Fruit fly (Drosophila melanogaster) whole organism, embryonic: ENCODE measurements around the gene CG3119.
A peak's percentile ranks its signal among the peaks of the same experiment; 100 is the strongest.

Experiments
- Atf-2 ChIP-seq: fragments of 200-800 bp; sonication (Bioruptor generic); optimal IDR thresholded peaks from 2 replicates; lab custom pipeline; 2016; ENCODE audit warnings: missing biosample characterization, missing genetic modification characterization
- Bdp1 ChIP-seq: fragments of 200-800 bp; sonication (Bioruptor generic); optimal IDR thresholded peaks from 3 replicates; lab custom pipeline; 2016; ENCODE audit warnings: missing biosample characterization, missing genetic modification characterization
- CG10654 ChIP-seq: fragments of 200-800 bp; sonication (Bioruptor generic); optimal IDR thresholded peaks from 2 replicates; lab custom pipeline; 2016; ENCODE audit warnings: missing biosample characterization, missing genetic modification characterization
- CG11456 ChIP-seq: fragments of 200-800 bp; sonication (Bioruptor generic); IDR thresholded peaks from 3 replicates; pipeline ENCODE4 v1.3.6; 2022; ENCODE audit warnings: missing biosample characterization, missing genetic modification characterization
- CG12942 ChIP-seq: fragments of 200-800 bp; sonication (Bioruptor generic); optimal IDR thresholded peaks from 3 replicates; lab custom pipeline; 2016; ENCODE audit warnings: missing biosample characterization, missing genetic modification characterization
- CG13296 ChIP-seq: fragments of 200-800 bp; sonication (Bioruptor generic); optimal IDR thresholded peaks from 3 replicates; lab custom pipeline; 2018; ENCODE audit warnings: missing biosample characterization, mild to moderate bottlenecking, missing genetic modification characterization
- CG14667 ChIP-seq: fragments of 200-800 bp; sonication (Bioruptor generic); IDR thresholded peaks from 2 replicates; pipeline ENCODE4 v1.3.6; 2022; ENCODE audit warnings: missing biosample characterization, missing genetic modification characterization
- CG15479 ChIP-seq: fragments of 200-800 bp; sonication (Bioruptor generic); optimal IDR thresholded peaks from 3 replicates; lab custom pipeline; 2019; ENCODE audit warnings: missing biosample characterization, mild to moderate bottlenecking, missing genetic modification characterization, moderate library complexity
- CG1603 ChIP-seq: fragments of 200-800 bp; sonication (Bioruptor generic); optimal IDR thresholded peaks from 2 replicates; lab custom pipeline; 2019; ENCODE audit warnings: missing biosample characterization, mild to moderate bottlenecking, missing genetic modification characterization, moderate library complexity
- CG17361 ChIP-seq: fragments of 200-800 bp; sonication (Bioruptor generic); IDR thresholded peaks from 3 replicates; pipeline ENCODE4 v1.3.6; 2022; ENCODE audit warnings: missing biosample characterization, missing genetic modification characterization
- CG17385 ChIP-seq: fragments of 200-800 bp; sonication (Bioruptor generic); optimal IDR thresholded peaks from 3 replicates; lab custom pipeline; 2018; ENCODE audit warnings: missing biosample characterization, mild to moderate bottlenecking, missing genetic modification characterization
- CG17568 ChIP-seq: fragments of 200-800 bp; sonication (Bioruptor generic); optimal IDR thresholded peaks from 2 replicates; lab custom pipeline; 2018; ENCODE audit warnings: missing biosample characterization, mild to moderate bottlenecking, missing genetic modification characterization, moderate library complexity
- CG17912 ChIP-seq: fragments of 200-800 bp; sonication (Bioruptor generic); optimal IDR thresholded peaks from 2 replicates; lab custom pipeline; 2018; ENCODE audit warnings: missing biosample characterization, mild to moderate bottlenecking, missing genetic modification characterization
- CG18764 ChIP-seq: fragments of 200-800 bp; sonication (Bioruptor generic); optimal IDR thresholded peaks from 3 replicates; lab custom pipeline; 2016; ENCODE audit warnings: missing biosample characterization, missing genetic modification characterization
- CG32767 ChIP-seq: fragments of 200-800 bp; sonication (Bioruptor generic); IDR thresholded peaks from 2 replicates; pipeline ENCODE4 v1.3.6; 2022; ENCODE audit warnings: missing biosample characterization, missing genetic modification characterization
- CG34422 ChIP-seq: fragments of 200-800 bp; sonication (Bioruptor generic); IDR thresholded peaks from 3 replicates; pipeline ENCODE4 v1.3.6; 2022; ENCODE audit warnings: missing biosample characterization, missing genetic modification characterization
- CG3726 ChIP-seq: fragments of 200-800 bp; sonication (Bioruptor generic); IDR thresholded peaks from 3 replicates; pipeline ENCODE4, ENCODE4 v1.3.6; 2022; ENCODE audit warnings: missing biosample characterization, missing genetic modification characterization
- CG4328 ChIP-seq: fragments of 200-800 bp; sonication (Bioruptor generic); optimal IDR thresholded peaks from 3 replicates; lab custom pipeline; 2017; ENCODE audit warnings: missing biosample characterization, missing genetic modification reagents, missing genetic modification characterization
- CG4360 ChIP-seq: fragments of 200-800 bp; sonication (Bioruptor generic); IDR thresholded peaks from 2 replicates; pipeline ENCODE4 v1.3.6; 2022; ENCODE audit warnings: missing biosample characterization, missing genetic modification characterization
- CG43689 ChIP-seq: fragments of 200-800 bp; sonication (Bioruptor generic); IDR thresholded peaks from 2 replicates; pipeline ENCODE4 v1.3.6; 2022; ENCODE audit warnings: missing biosample characterization, missing genetic modification characterization
- CG4820 ChIP-seq: fragments of 200-800 bp; sonication (Bioruptor generic); optimal IDR thresholded peaks from 3 replicates; lab custom pipeline; 2016; ENCODE audit warnings: missing biosample characterization, missing genetic modification characterization
- CG5953 ChIP-seq: fragments of 200-800 bp; sonication (Bioruptor generic); IDR thresholded peaks from 2 replicates; pipeline ENCODE4 v1.3.6; 2022; ENCODE audit warnings: missing biosample characterization, missing genetic modification characterization
- CG8290 ChIP-seq, 3 experiments: fragments of 200-800 bp; sonication (Bioruptor generic); optimal IDR thresholded peaks; 2 replicates each; lab custom pipeline; 2016 to 2019; ENCODE audit warnings: missing biosample characterization in 3 of 3, missing genetic modification characterization in 3 of 3, mild to moderate bottlenecking in 2 of 3, moderate library complexity in 1 of 3
- CG8944 ChIP-seq: fragments of 200-800 bp; sonication (Bioruptor generic); optimal IDR thresholded peaks from 3 replicates; lab custom pipeline; 2016; ENCODE audit warnings: missing biosample characterization, missing genetic modification characterization
- Chrac-16 ChIP-seq: fragments of 200-800 bp; sonication (Bioruptor generic); optimal IDR thresholded peaks from 3 replicates; lab custom pipeline; 2016; ENCODE audit warnings: missing biosample characterization, missing genetic modification characterization
- CoRest ChIP-seq: fragments of 200-800 bp; sonication (Bioruptor generic); optimal IDR thresholded peaks from 3 replicates; lab custom pipeline; 2018; ENCODE audit warnings: missing biosample characterization, mild to moderate bottlenecking, missing genetic modification characterization, moderate library complexity
- HLH3B ChIP-seq: fragments of 200-800 bp; sonication (Bioruptor generic); IDR thresholded peaks from 2 replicates; pipeline ENCODE4 v1.3.6; 2022; ENCODE audit warnings: missing biosample characterization, missing genetic modification characterization
- Hmr ChIP-seq: fragments of 200-800 bp; sonication (Bioruptor generic); optimal IDR thresholded peaks from 3 replicates; lab custom pipeline; 2017; ENCODE audit warnings: mild to moderate bottlenecking, missing biosample characterization, missing genetic modification reagents, missing genetic modification characterization
- Max ChIP-seq: fragments of 200-800 bp; sonication (Bioruptor generic); optimal IDR thresholded peaks from 2 replicates; lab custom pipeline; 2016; ENCODE audit warnings: missing biosample characterization, mild to moderate bottlenecking, missing genetic modification characterization
- Med ChIP-seq: fragments of 200-800 bp; sonication (Bioruptor generic); peaks from one replicate; lab custom pipeline; 2016; ENCODE audit warnings: missing biosample characterization, missing genetic modification characterization, mild to moderate bottlenecking, inconsistent platforms, moderate library complexity
- Opbp ChIP-seq: fragments of 200-800 bp; sonication (Bioruptor generic); IDR thresholded peaks from 3 replicates; pipeline ENCODE4 v1.3.6; 2022; ENCODE audit warnings: missing biosample characterization, missing genetic modification characterization; ENCODE audit not compliant: partially characterized antibody
- Pdp1 ChIP-seq, 2 experiments: fragments of 200-800 bp; sonication (Bioruptor generic); optimal IDR thresholded peaks; 3 replicates each; lab custom pipeline; 2016; ENCODE audit warnings: missing biosample characterization in 2 of 2, missing genetic modification characterization in 2 of 2, mild to moderate bottlenecking in 1 of 2, moderate library complexity in 1 of 2
- Sry-δ ChIP-seq: fragments of 200-800 bp; sonication (Bioruptor generic); optimal IDR thresholded peaks from 2 replicates; lab custom pipeline; 2016; ENCODE audit warnings: missing biosample characterization, missing genetic modification characterization
- Usf ChIP-seq: fragments of 200-800 bp; sonication (Bioruptor generic); optimal IDR thresholded peaks from 2 replicates; lab custom pipeline; 2017; ENCODE audit warnings: missing genotype, missing biosample characterization, missing genetic modification characterization
- chinmo ChIP-seq: fragments of 200-800 bp; sonication (Bioruptor generic); IDR thresholded peaks from 4 replicates; pipeline ENCODE4 v1.3.6; 2022; ENCODE audit warnings: missing biosample characterization, missing genetic modification characterization; ENCODE audit not compliant: partially characterized antibody
- crc ChIP-seq: fragments of 200-800 bp; sonication (Bioruptor generic); optimal IDR thresholded peaks from 2 replicates; lab custom pipeline; 2016; ENCODE audit warnings: missing biosample characterization, missing genetic modification characterization
- dimm ChIP-seq: fragments of 200-800 bp; sonication (Bioruptor generic); IDR thresholded peaks from 2 replicates; pipeline ENCODE4 v1.3.6; 2022; ENCODE audit warnings: missing biosample characterization, missing genetic modification characterization
- dmrt11E ChIP-seq: fragments of 200-800 bp; sonication (Bioruptor generic); optimal IDR thresholded peaks from 3 replicates; lab custom pipeline; 2018; ENCODE audit warnings: missing biosample characterization, mild to moderate bottlenecking, missing genetic modification characterization, moderate library complexity
- dmrt99B ChIP-seq: fragments of 200-800 bp; sonication (Bioruptor generic); optimal IDR thresholded peaks from 2 replicates; lab custom pipeline; 2018; ENCODE audit warnings: missing biosample characterization, mild to moderate bottlenecking, missing genetic modification characterization, moderate library complexity
- dysf ChIP-seq: fragments of 200-800 bp; sonication (Bioruptor generic); IDR thresholded peaks from 3 replicates; pipeline ENCODE4 v1.3.6; 2022; ENCODE audit warnings: missing biosample characterization, missing genetic modification characterization
- grau ChIP-seq: fragments of 200-800 bp; optimal IDR thresholded peaks from 3 replicates; lab custom pipeline; 2019; ENCODE audit warnings: missing biosample characterization, mild to moderate bottlenecking, missing genetic modification characterization, moderate library complexity
- kni ChIP-seq: fragments of 200-800 bp; sonication (Bioruptor generic); optimal IDR thresholded peaks from 3 replicates; lab custom pipeline; 2017; ENCODE audit warnings: mild to moderate bottlenecking, missing biosample characterization, missing genetic modification reagents, missing genetic modification characterization
- onecut ChIP-seq: fragments of 200-800 bp; sonication (Bioruptor generic); IDR thresholded peaks from 2 replicates; pipeline ENCODE4 v1.3.6; 2022; ENCODE audit warnings: missing biosample characterization, missing genetic modification characterization
- pfk ChIP-seq: fragments of 200-800 bp; sonication (Bioruptor generic); optimal IDR thresholded peaks from 2 replicates; lab custom pipeline; 2018; ENCODE audit warnings: missing biosample characterization, mild to moderate bottlenecking, missing genetic modification characterization, moderate library complexity
- pnt ChIP-seq: fragments of 200-800 bp; sonication (Bioruptor generic); optimal IDR thresholded peaks from 3 replicates; lab custom pipeline; 2016; ENCODE audit warnings: missing biosample characterization, missing genetic modification characterization
- sisA ChIP-seq: fragments of 200-800 bp; sonication (Bioruptor generic); IDR thresholded peaks from 2 replicates; pipeline ENCODE4 v1.3.6; 2022; ENCODE audit warnings: missing biosample characterization, missing genetic modification characterization
- sob ChIP-seq: fragments of 200-800 bp; sonication (Bioruptor generic); IDR thresholded peaks from 2 replicates; pipeline ENCODE4 v1.3.6; 2022; ENCODE audit warnings: missing biosample characterization, missing genetic modification characterization
- tna ChIP-seq: fragments of 200-800 bp; sonication (Bioruptor generic); IDR thresholded peaks from 2 replicates; pipeline ENCODE4 v1.3.6; 2022; ENCODE audit warnings: missing biosample characterization, missing genetic modification characterization; ENCODE audit not compliant: partially characterized antibody
- trem ChIP-seq: fragments of 200-800 bp; optimal IDR thresholded peaks from 3 replicates; lab custom pipeline; 2019; ENCODE audit warnings: missing biosample characterization, mild to moderate bottlenecking, missing genetic modification characterization, moderate library complexity
- zen ChIP-seq: fragments of 200-800 bp; sonication (Bioruptor generic); optimal IDR thresholded peaks from 3 replicates; lab custom pipeline; 2018; ENCODE audit warnings: missing biosample characterization, mild to moderate bottlenecking, missing genetic modification characterization, moderate library complexity

Gene CG3119

DNA sequence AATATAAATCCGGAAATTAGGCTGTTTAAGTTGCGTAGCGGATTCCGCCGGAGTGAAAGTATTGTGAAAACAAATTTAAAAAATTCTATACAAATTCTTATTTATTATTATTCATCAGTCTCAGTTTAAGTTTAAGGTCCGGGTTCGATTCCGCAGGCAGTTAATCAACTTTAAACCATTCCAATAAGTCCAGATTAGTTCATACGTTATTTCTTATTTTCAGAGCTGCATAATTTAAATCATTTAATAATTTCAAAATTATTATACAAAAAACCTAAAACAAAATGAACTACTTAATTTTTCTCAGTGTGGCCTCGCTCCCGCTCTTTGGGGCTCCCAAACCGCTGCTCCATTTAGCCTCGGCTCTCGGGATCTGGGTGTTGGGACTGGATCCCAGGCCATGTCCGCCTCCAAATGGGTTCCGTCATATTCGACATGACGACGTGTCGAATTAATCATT lies 7.3 kb downstream of the CG3119 start (continued):
- TF ChIP-seq CG4328 (GFP tag; lab: Kevin White, UChicago) (peak; percentile 87), CG12942 (GFP tag; lab: Kevin White, UChicago) (peak; percentile 61), dmrt11E (tag; lab: Kevin White, UChicago) (peak; percentile 94), Sry-δ (peak; percentile 8), CG15479 (GFP tag; lab: Kevin White, UChicago) (no peak), trem (peak; percentile 85), crc (no peak), CG4820 (GFP tag; lab: Kevin White, UChicago) (peak; percentile 89), CG32767 (peak; percentile 76; the same call in 1 of the 2 replicates), CG17568 (GFP tag; lab: Kevin White, UChicago) (peak; percentile 83), dmrt99B (tag; lab: Kevin White, UChicago) (peak; percentile 93), CG13296 (GFP tag; lab: Kevin White, UChicago) (peak; percentile 88), tna (GFP tag; lab: Robert Waterston, UW) (no peak), Bdp1 (GFP tag; lab: Kevin White, UChicago) (peak; percentile 38), Chrac-16 (GFP tag; lab: Kevin White, UChicago) (peak; percentile 77), Pdp1 (GFP tag; optimal IDR thresholded peaks at IDR 0.05; lab: Kevin White, UChicago) (peak; percentile 65 to 74), CoRest (peak; percentile 96), CG17385 (peak; percentile 88), CG14667 (GFP tag; lab: Robert Waterston, UW) (peak; percentile 57; the same call in 1 of the 2 replicates), dysf (GFP tag; lab: Robert Waterston, UW) (peak; percentile 85), Opbp (GFP tag; lab: Robert Waterston, UW) (no peak), CG11456 (GFP tag; lab: Robert Waterston, UW) (peak; percentile 30; the same call in 1 of the 3 replicates), Med (GFP tag; lab: Kevin White, UChicago) (peak; percentile 67), Hmr (peak; percentile 87), sisA (GFP tag; lab: Robert Waterston, UW) (peak; percentile 68), CG43689 (no peak), zen (tag; lab: Kevin White, UChicago) (peak; percentile 65), chinmo (GFP tag; lab: Robert Waterston, UW) (no peak), CG17361 (GFP tag; lab: Robert Waterston, UW) (peak; percentile 98), CG10654 (GFP tag; lab: Kevin White, UChicago) (peak; percentile 78), sob (GFP tag; lab: Robert Waterston, UW) (peak; percentile 75; the same call in 1 of the 2 replicates), kni (GFP tag; lab: Kevin White, UChicago) (peak; percentile 82), dimm (no peak), Max (peak; percentile 86), onecut (peak; percentile 73), HLH3B (GFP tag; lab: Robert Waterston, UW) (peak; percentile 74), pfk (GFP tag; lab: Kevin White, UChicago) (no peak), CG1603 (tag; lab: Kevin White, UChicago) (peak; percentile 23), CG8944 (GFP tag; lab: Kevin White, UChicago) (no peak), grau (tag; lab: Kevin White, UChicago) (peak; percentile 91), CG34422 (GFP tag; lab: Robert Waterston, UW) (peak; percentile 69; the same call in 2 of the 3 replicates), Atf-2 (GFP tag; lab: Kevin White, UChicago) (peak; percentile 43), CG17912 (GFP tag; lab: Kevin White, UChicago) (no peak), pnt (GFP tag; lab: Kevin White, UChicago) (peak; percentile 36), CG4360 (no peak), Usf (GFP tag; lab: Kevin White, UChicago) (peak; percentile 86), CG18764 (GFP tag; lab: Kevin White, UChicago) (peak; percentile 69), CG5953 (GFP tag; lab: Robert Waterston, UW) (no peak), CG8290 (GFP tag; optimal IDR thresholded peaks at IDR 0.05; lab: Kevin White, UChicago) (peak; percentile 67), CG8290 (tag; optimal IDR thresholded peaks at IDR 0.05; lab: Kevin White, UChicago) (peak in 1 of 2 experiments; percentile 40), CG3726 (no peak)
